Worm (Caenorhabditis elegans) whole organism, late embryonic: ENCODE data around the gene pax-1.

Experiments
- C08G9.2 ChIP-seq: sonication (generic microtip); optimal IDR thresholded peaks from 2 replicates; lab custom pipeline; 2016; ENCODE audit warnings: mild to moderate bottlenecking, missing genetic modification characterization, moderate library complexity, missing compliant biosample characterization
- C38D4.7 ChIP-seq: fragments of 200-800 bp; sonication (Bioruptor generic); optimal IDR thresholded peaks from 2 replicates; lab custom pipeline; 2018; ENCODE audit warnings: mild to moderate bottlenecking, missing genetic modification characterization, moderate library complexity, missing compliant biosample characterization
- F13H6.1 ChIP-seq: sonication (generic microtip); optimal IDR thresholded peaks from 2 replicates; lab custom pipeline; 2016; ENCODE audit warnings: missing genetic modification characterization, missing compliant biosample characterization
- K02D7.2 ChIP-seq: sonication (generic microtip); optimal IDR thresholded peaks from 2 replicates; lab custom pipeline; 2017; ENCODE audit warnings: mild to moderate bottlenecking, missing genetic modification characterization, missing compliant biosample characterization
- K09A11.1 ChIP-seq: sonication (generic microtip); optimal IDR thresholded peaks from 2 replicates; lab custom pipeline; 2017; ENCODE audit warnings: antibody characterized with exemption, mild to moderate bottlenecking, missing genetic modification characterization, missing compliant biosample characterization; ENCODE audit not compliant: insufficient read depth
- ahr-1 ChIP-seq: sonication (generic microtip); optimal IDR thresholded peaks from 2 replicates; lab custom pipeline; 2016; ENCODE audit warnings: missing genetic modification characterization, missing compliant biosample characterization
- ama-1 ChIP-seq: fragments of 150-350 bp; optimal IDR thresholded peaks from 2 replicates; lab custom pipeline; 2014
- ceh-18 ChIP-seq: sonication (generic microtip); optimal IDR thresholded peaks from 2 replicates; lab custom pipeline; 2016; ENCODE audit warnings: missing genetic modification characterization, missing compliant biosample characterization
- ceh-19 ChIP-seq: fragments of 200-800 bp; sonication (Bioruptor generic); optimal IDR thresholded peaks from 2 replicates; lab custom pipeline; 2018; ENCODE audit warnings: mild to moderate bottlenecking, missing genetic modification characterization, missing compliant biosample characterization
- ceh-2 ChIP-seq: sonication (generic microtip); optimal IDR thresholded peaks from 2 replicates; lab custom pipeline; 2016; ENCODE audit warnings: missing genotype, missing genetic modification characterization, missing compliant biosample characterization
- ceh-22 ChIP-seq: sonication (generic microtip); optimal IDR thresholded peaks from 2 replicates; lab custom pipeline; 2017; ENCODE audit warnings: missing biosample characterization, missing genetic modification characterization
- ceh-24 ChIP-seq: sonication (generic microtip); optimal IDR thresholded peaks from 2 replicates; lab custom pipeline; 2016; ENCODE audit warnings: mild to moderate bottlenecking, missing genetic modification characterization, missing compliant biosample characterization
- ceh-30 ChIP-seq: fragments of 150-350 bp; optimal IDR thresholded peaks from 2 replicates; lab custom pipeline; 2014; ENCODE audit warnings: missing biosample characterization, missing genetic modification characterization
- ceh-31 ChIP-seq: sonication (generic microtip); optimal IDR thresholded peaks from 2 replicates; lab custom pipeline; 2016; ENCODE audit warnings: missing genetic modification characterization, missing compliant biosample characterization
- ceh-34 ChIP-seq: sonication (generic microtip); optimal IDR thresholded peaks from 2 replicates; lab custom pipeline; 2016; ENCODE audit warnings: mild to moderate bottlenecking, missing genetic modification characterization, missing compliant biosample characterization
- ceh-45 ChIP-seq: fragments of 200-800 bp; sonication (Bioruptor generic); IDR thresholded peaks from 2 replicates; pipeline ENCODE4 v1.3.6; 2022; ENCODE audit warnings: missing genetic modification reagents, missing genetic modification characterization, missing compliant biosample characterization
- ceh-48 ChIP-seq: sonication (generic microtip); optimal IDR thresholded peaks from 2 replicates; lab custom pipeline; 2016; ENCODE audit warnings: missing genetic modification characterization, inconsistent platforms, missing compliant biosample characterization
- ceh-6 ChIP-seq: fragments of 200-800 bp; sonication (Bioruptor generic); optimal IDR thresholded peaks from 2 replicates; lab custom pipeline; 2018; ENCODE audit warnings: mild to moderate bottlenecking, missing genetic modification characterization, missing compliant biosample characterization
- ceh-9 ChIP-seq: sonication (generic microtip); optimal IDR thresholded peaks from 2 replicates; lab custom pipeline; 2016; ENCODE audit warnings: mild to moderate bottlenecking, missing genetic modification characterization, inconsistent platforms, missing compliant biosample characterization
- che-1 ChIP-seq: sonication (generic microtip); optimal IDR thresholded peaks from 2 replicates; lab custom pipeline; 2016; ENCODE audit warnings: mild to moderate bottlenecking, missing genetic modification characterization, missing compliant biosample characterization
- dmd-4 ChIP-seq: sonication (generic microtip); optimal IDR thresholded peaks from 2 replicates; lab custom pipeline; 2016; ENCODE audit warnings: borderline replicate concordance, missing genetic modification characterization, missing compliant biosample characterization
- dve-1 ChIP-seq: sonication (generic microtip); optimal IDR thresholded peaks from 2 replicates; lab custom pipeline; 2017; ENCODE audit warnings: antibody characterized with exemption, mild to moderate bottlenecking, missing genetic modification characterization, missing compliant biosample characterization
- elt-2 ChIP-seq: sonication (generic microtip); optimal IDR thresholded peaks from 2 replicates; lab custom pipeline; 2016; ENCODE audit warnings: missing genetic modification reagents, missing genetic modification characterization, missing compliant biosample characterization
- elt-4 ChIP-seq: sonication (generic microtip); optimal IDR thresholded peaks from 2 replicates; lab custom pipeline; 2016; ENCODE audit warnings: missing genetic modification characterization, missing compliant biosample characterization
- ets-4 ChIP-seq: sonication (generic microtip); optimal IDR thresholded peaks from 2 replicates; lab custom pipeline; 2016; ENCODE audit warnings: missing genetic modification characterization, missing compliant biosample characterization
- eyg-1 ChIP-seq: sonication (generic microtip); optimal IDR thresholded peaks from 2 replicates; lab custom pipeline; 2016; ENCODE audit warnings: missing genotype, missing genetic modification characterization, missing compliant biosample characterization
- fax-1 ChIP-seq: sonication (generic microtip); optimal IDR thresholded peaks from 2 replicates; lab custom pipeline; 2016; ENCODE audit warnings: missing genotype, missing genetic modification characterization, missing compliant biosample characterization
- gmeb-2 ChIP-seq: sonication (generic microtip); optimal IDR thresholded peaks from 2 replicates; lab custom pipeline; 2016; ENCODE audit warnings: missing genetic modification characterization, inconsistent platforms, missing compliant biosample characterization
- hlh-13 ChIP-seq: fragments of 200-800 bp; sonication (Bioruptor generic); optimal IDR thresholded peaks from 2 replicates; lab custom pipeline; 2018; ENCODE audit warnings: mild to moderate bottlenecking, missing genetic modification characterization, missing compliant biosample characterization
- hlh-15 ChIP-seq: sonication (generic microtip); optimal IDR thresholded peaks from 2 replicates; lab custom pipeline; 2016; ENCODE audit warnings: missing genetic modification characterization, missing compliant biosample characterization
- hlh-30 ChIP-seq: sonication (generic microtip); optimal IDR thresholded peaks from 2 replicates; lab custom pipeline; 2017; ENCODE audit warnings: antibody characterized with exemption, missing genetic modification characterization, missing compliant biosample characterization; ENCODE audit not compliant: insufficient read depth
- hlh-6 ChIP-seq: sonication (generic microtip); optimal IDR thresholded peaks from 2 replicates; lab custom pipeline; 2016; ENCODE audit warnings: missing genotype, missing genetic modification characterization, missing compliant biosample characterization
- lim-6 ChIP-seq: sonication (generic microtip); optimal IDR thresholded peaks from 2 replicates; lab custom pipeline; 2016; ENCODE audit warnings: missing genetic modification characterization, missing compliant biosample characterization
- nhr-232 ChIP-seq: sonication (generic microtip); optimal IDR thresholded peaks from 2 replicates; lab custom pipeline; 2016; ENCODE audit warnings: missing genetic modification characterization, missing compliant biosample characterization
- odd-2 ChIP-seq: sonication (generic microtip); optimal IDR thresholded peaks from 2 replicates; lab custom pipeline; 2017; ENCODE audit warnings: antibody characterized with exemption, mild to moderate bottlenecking, missing genetic modification characterization, missing compliant biosample characterization
- pag-3 ChIP-seq: sonication (generic microtip); optimal IDR thresholded peaks from 2 replicates; lab custom pipeline; 2016; ENCODE audit warnings: missing compliant biosample characterization, missing genetic modification characterization, borderline replicate concordance
- pax-1 ChIP-seq: fragments of 150-350 bp; optimal IDR thresholded peaks from 2 replicates; lab custom pipeline; 2014; ENCODE audit warnings: missing biosample characterization, missing genetic modification characterization
- pha-2 ChIP-seq: sonication (generic microtip); optimal IDR thresholded peaks from 2 replicates; lab custom pipeline; 2017; ENCODE audit warnings: mild to moderate bottlenecking, missing genetic modification characterization, missing compliant biosample characterization
- pha-4 ChIP-seq: fragments of 150-350 bp; optimal IDR thresholded peaks from 2 replicates; lab custom pipeline; 2018; ENCODE audit warnings: missing biosample characterization, missing genetic modification reagents, missing genetic modification characterization
- pqm-1 ChIP-seq: sonication (generic microtip); optimal IDR thresholded peaks from 2 replicates; lab custom pipeline; 2016; ENCODE audit warnings: missing genetic modification characterization, missing compliant biosample characterization
- ref-2 ChIP-seq: sonication (generic microtip); optimal IDR thresholded peaks from 2 replicates; lab custom pipeline; 2016; ENCODE audit warnings: missing genetic modification characterization, missing compliant biosample characterization
- rnt-1 ChIP-seq: sonication (generic microtip); optimal IDR thresholded peaks from 2 replicates; lab custom pipeline; 2016; ENCODE audit warnings: missing genetic modification characterization, missing compliant biosample characterization
- syd-9 ChIP-seq: sonication (generic microtip); optimal IDR thresholded peaks from 2 replicates; lab custom pipeline; 2016; ENCODE audit warnings: mild to moderate bottlenecking, missing genetic modification characterization, moderate library complexity, missing compliant biosample characterization
- tbx-2 ChIP-seq: sonication (generic microtip); optimal IDR thresholded peaks from 2 replicates; lab custom pipeline; 2016; ENCODE audit warnings: missing genetic modification characterization, missing compliant biosample characterization
- ttx-3 ChIP-seq: sonication (generic microtip); optimal IDR thresholded peaks from 2 replicates; lab custom pipeline; 2016; ENCODE audit warnings: missing genetic modification reagents, missing genetic modification characterization, missing compliant biosample characterization
- unc-86 ChIP-seq: sonication (generic microtip); optimal IDR thresholded peaks from 2 replicates; lab custom pipeline; 2016; ENCODE audit warnings: missing genetic modification characterization, missing compliant biosample characterization

pax-1 gene

DNA sequence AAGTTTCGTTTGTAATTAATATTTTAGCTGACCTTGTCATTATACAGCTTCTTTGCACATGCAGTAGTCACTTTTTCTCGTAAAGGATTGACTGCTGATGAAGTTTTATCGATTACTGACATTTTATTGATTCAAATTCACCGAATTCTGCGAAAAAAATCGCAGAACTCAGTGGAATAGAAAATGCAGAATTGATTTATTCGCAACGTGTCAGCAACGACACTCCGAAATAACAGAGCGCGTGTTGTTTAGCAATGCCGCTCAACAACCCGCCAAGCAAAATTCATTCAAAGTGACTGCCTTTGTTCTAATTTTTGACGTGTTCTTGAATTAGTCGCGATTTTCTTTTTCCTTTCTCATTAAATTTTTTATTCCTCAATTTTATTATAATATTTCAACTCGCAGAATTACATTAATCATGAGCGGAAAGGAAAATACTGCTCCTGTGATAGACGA is 3.6 kb upstream of the pax-1 start, which contains the start of the genes cogc-6 and air-1:
Gene cogc-6 (minus strand): TSS at position 234 of the 456 bp plus-strand sequence.
Gene air-1 (plus strand): TSS at position 406 of the 456 bp plus-strand sequence.
- TF ChIP-seq dmd-4 (tag; lab: Kevin White, UChicago) (no peak), odd-2 (tag; lab: Kevin White, UChicago) (no peak), ceh-22 (tag; lab: Kevin White, UChicago) (no peak), ceh-9 (tag; lab: Kevin White, UChicago) (no peak), ceh-31 (tag; lab: Kevin White, UChicago) (no peak), elt-4 (tag; lab: Kevin White, UChicago) (no peak), tbx-2 (tag; lab: Kevin White, UChicago) (no peak), fax-1 (tag; lab: Kevin White, UChicago) (no peak), ama-1 (lab: Kevin White, UChicago) (no peak), ceh-34 (tag; lab: Kevin White, UChicago) (no peak), ttx-3 (tag; lab: Kevin White, UChicago) (no peak), dve-1 (tag; lab: Kevin White, UChicago) (no peak), pha-2 (tag; lab: Kevin White, UChicago) (no peak), pax-1 (no peak), pha-4 (no peak), hlh-6 (tag; lab: Kevin White, UChicago) (no peak), lim-6 (tag; lab: Kevin White, UChicago) (no peak), ceh-45 (GFP tag; lab: Robert Waterston, UW) (no peak), pqm-1 (tag; lab: Kevin White, UChicago) (no peak), ceh-48 (tag; lab: Kevin White, UChicago) (no peak)

DNA sequence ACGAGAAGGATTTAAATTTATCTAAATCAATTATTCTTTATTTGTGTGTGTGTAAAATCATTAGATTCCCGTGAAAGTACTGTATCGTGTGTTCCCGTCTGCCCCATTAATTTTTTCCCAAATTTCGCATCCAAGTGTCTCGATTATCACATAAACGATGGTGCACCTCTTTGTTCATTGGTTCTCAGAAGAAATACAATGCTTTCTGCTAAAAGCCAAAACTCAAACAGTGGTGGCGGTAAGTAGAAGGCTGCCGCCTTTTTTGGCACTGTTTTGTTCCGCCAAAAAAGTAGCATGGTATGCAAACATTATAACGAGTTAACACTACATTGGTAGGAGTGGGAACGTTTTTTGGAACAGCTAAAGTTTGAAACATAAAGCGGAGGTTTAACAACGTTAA is 1.3 kb upstream of the pax-1 start:
- TF ChIP-seq K09A11.1: no peak
- no peak for TF ChIP-seq gmeb-2 (tag; lab: Kevin White, UChicago)
- no peak for TF ChIP-seq ceh-19
- no peak for TF ChIP-seq lim-6 (tag; lab: Kevin White, UChicago)
- TF ChIP-seq syd-9 (tag; lab: Kevin White, UChicago): no peak
- no peak for TF ChIP-seq pag-3 (tag; lab: Kevin White, UChicago)
- no peak for TF ChIP-seq K02D7.2
- no peak for TF ChIP-seq elt-2 (tag; lab: Kevin White, UChicago)
- TF ChIP-seq F13H6.1 (tag; lab: Kevin White, UChicago): no peak
- TF ChIP-seq pqm-1 (tag; lab: Kevin White, UChicago): no peak
- TF ChIP-seq ceh-18 (tag; lab: Kevin White, UChicago): no peak
- TF ChIP-seq nhr-232 (tag; lab: Kevin White, UChicago): no peak
- TF ChIP-seq ref-2: no peak
- no peak for TF ChIP-seq hlh-15
- no peak for TF ChIP-seq fax-1 (tag; lab: Kevin White, UChicago)

DNA sequence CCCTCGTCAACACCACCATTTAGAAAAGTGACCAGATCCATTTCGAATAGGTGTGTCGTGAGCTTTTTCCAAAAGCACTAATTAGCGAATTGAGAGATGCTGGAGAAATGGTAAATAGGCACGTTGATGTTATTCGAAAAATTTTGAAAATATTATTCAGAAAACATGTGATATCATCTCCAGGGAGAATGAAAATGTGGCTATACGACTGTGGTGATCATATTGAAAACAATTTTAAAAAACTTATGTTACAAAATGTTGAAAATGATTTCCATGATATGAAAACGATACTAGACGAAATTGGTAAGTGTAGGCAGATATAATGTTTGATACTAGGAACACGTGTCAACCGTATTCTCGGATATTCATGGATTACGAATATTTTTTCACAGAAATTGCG is 2.1 kb downstream of the pax-1 start, which contains the start of gene K07C11.10:
Gene K07C11.10 (minus strand): TSS at position 101 of the 400 bp plus-strand sequence.
- TF ChIP-seq ceh-2 (tag; lab: Kevin White, UChicago): no peak
- TF ChIP-seq ceh-19: no peak
- no peak for TF ChIP-seq eyg-1 (tag; lab: Kevin White, UChicago)
- TF ChIP-seq elt-2 (tag; lab: Kevin White, UChicago): no peak
- no peak for TF ChIP-seq gmeb-2 (tag; lab: Kevin White, UChicago)
- TF ChIP-seq C38D4.7 (GFP tag; lab: Kevin White, UChicago): no peak
- no peak for TF ChIP-seq che-1 (tag; lab: Kevin White, UChicago)
- TF ChIP-seq ceh-6 (GFP tag; lab: Kevin White, UChicago): no peak
- TF ChIP-seq ceh-45 (GFP tag; lab: Robert Waterston, UW): no peak

DNA sequence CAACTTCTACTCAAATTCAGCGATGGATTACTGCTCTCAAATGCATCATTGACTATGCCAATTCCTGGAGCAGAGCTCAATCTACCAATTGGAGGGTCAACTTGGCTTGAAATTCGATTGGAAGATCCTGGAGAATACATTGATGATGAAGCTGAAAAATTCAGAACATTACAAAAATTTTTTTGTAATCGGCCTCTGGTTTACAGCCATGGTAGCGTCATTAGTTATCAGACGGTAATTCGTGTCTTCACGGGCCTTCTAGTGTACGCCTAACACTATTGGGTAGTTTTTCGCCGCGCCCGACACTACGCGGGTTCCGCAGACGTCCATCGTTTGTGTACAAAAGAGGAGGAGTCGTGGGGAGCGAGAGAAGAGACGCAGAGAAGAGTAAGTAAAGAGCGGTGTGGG is 4.0 kb downstream of the pax-1 start:
- no peak for TF ChIP-seq ceh-24
- peak; percentile 17 for TF ChIP-seq ref-2
- no peak for TF ChIP-seq hlh-30 (tag; lab: Kevin White, UChicago)
- peak; percentile 12 for TF ChIP-seq ceh-30
- peak; percentile 82 for TF ChIP-seq ama-1 (lab: Kevin White, UChicago)
- TF ChIP-seq ets-4 (tag; lab: Kevin White, UChicago): no peak
- no peak for TF ChIP-seq ahr-1 (tag; lab: Kevin White, UChicago)
- no peak for TF ChIP-seq hlh-13 (GFP tag; lab: Kevin White, UChicago)
- TF ChIP-seq ceh-2 (tag; lab: Kevin White, UChicago): peak; percentile 7
- peak; percentile 27 for TF ChIP-seq ceh-31 (tag; lab: Kevin White, UChicago)
- peak; percentile 26 for TF ChIP-seq C08G9.2
- TF ChIP-seq pha-2 (tag; lab: Kevin White, UChicago): no peak
- peak; percentile 15 for TF ChIP-seq syd-9 (tag; lab: Kevin White, UChicago)
- TF ChIP-seq che-1 (tag; lab: Kevin White, UChicago): no peak
- no peak for TF ChIP-seq unc-86
- TF ChIP-seq dve-1 (tag; lab: Kevin White, UChicago): no peak
- peak; percentile 10 for TF ChIP-seq ceh-18 (tag; lab: Kevin White, UChicago)
- TF ChIP-seq rnt-1 (tag; lab: Kevin White, UChicago): peak; percentile 33
- TF ChIP-seq odd-2 (tag; lab: Kevin White, UChicago): no peak
- peak; percentile 17 for TF ChIP-seq tbx-2 (tag; lab: Kevin White, UChicago)
